Worm (Caenorhabditis elegans): ENCODE data around the gene Y41D4A.4.

Gene Y41D4A.4

ce11 chrIV:1745453-1746051 lies at the start of gene Y41D4A.4, which contains the start of gene Y41D4A.6 (continued):
- TF ChIP-seq zfp-3 (GFP tag; conservative IDR thresholded peaks at IDR 0.05) (no peak), mdl-1 (tag; optimal IDR thresholded peaks at IDR 0.05) (peak; percentile 40 to 78), nhr-6 (tag; optimal IDR thresholded peaks at IDR 0.05) (peak; percentile 73), Y48G9A.11 (GFP tag; IDR thresholded peaks at IDR 0.05) (peak; percentile 71), mdt-29 (GFP tag; IDR thresholded peaks at IDR 0.05) (no peak), D1046.2 (GFP tag; IDR thresholded peaks at IDR 0.05) (no peak), lin-1 (GFP tag; IDR thresholded peaks at IDR 0.05) (no peak), unc-130 (GFP tag; optimal IDR thresholded peaks at IDR 0.05) (peak; percentile 96), sdz-12 (GFP tag; optimal IDR thresholded peaks at IDR 0.05) (peak; percentile 53), unc-62 (GFP tag; optimal IDR thresholded peaks at IDR 0.05 in 1 of 2) (peak in 1 of 2 experiments; percentile 80), unc-62 (tag; optimal IDR thresholded peaks at IDR 0.05) (no peak), lin-38 (GFP tag; IDR thresholded peaks at IDR 0.05) (peak; percentile 98), T26A8.4 (GFP tag; IDR thresholded peaks at IDR 0.05) (0 out of 2 replicates have a peak, but pooled peaks have one; percentile 22), ces-1 (GFP tag; optimal IDR thresholded peaks at IDR 0.05) (no peak), hmg-1.1 (GFP tag; IDR thresholded peaks at IDR 0.05) (peak; percentile 76), zip-2 (tag; optimal IDR thresholded peaks at IDR 0.05) (no peak), ceh-44 (GFP tag; IDR thresholded peaks at IDR 0.05) (peak; percentile 94), dmd-9 (GFP tag; IDR thresholded peaks at IDR 0.05) (peak; percentile 30; the same call in 1 of the 2 replicates), vab-7 (GFP tag; IDR thresholded peaks at IDR 0.05) (peak; percentile 87), lim-7 (GFP tag; IDR thresholded peaks at IDR 0.05) (0 out of 2 replicates have a peak, but pooled peaks have one; percentile 48), Y5F2A.4 (GFP tag; optimal IDR thresholded peaks at IDR 0.05) (no peak), nhr-76 (tag; optimal IDR thresholded peaks at IDR 0.05) (no peak), nhr-11 (tag; optimal IDR thresholded peaks at IDR 0.05) (peak; percentile 27), spr-1 (tag; optimal IDR thresholded peaks at IDR 0.05) (peak; percentile 43), fos-1 (tag; optimal IDR thresholded peaks at IDR 0.05) (no peak), attf-4 (tag; optimal IDR thresholded peaks at IDR 0.05) (no peak), mxl-3 (GFP tag; optimal IDR thresholded peaks at IDR 0.05) (peak; percentile 91), nhr-10 (tag; optimal IDR thresholded peaks at IDR 0.05) (no peak), egl-27 (tag; optimal IDR thresholded peaks at IDR 0.05) (no peak), nhr-25 (tag; optimal IDR thresholded peaks at IDR 0.05; ENCODE audit: borderline replicate concordance, insufficient read depth) (peak; percentile 77), set-16 (GFP tag; IDR thresholded peaks at IDR 0.05) (peak; percentile 18; the same call in 1 of the 2 replicates), tra-1 (GFP tag; IDR thresholded peaks at IDR 0.05) (no peak), F37D6.2 (tag; optimal IDR thresholded peaks at IDR 0.05) (peak; percentile 54), mes-2 (tag; optimal IDR thresholded peaks at IDR 0.05; ENCODE audit: poor library complexity, severe bottlenecking) (peak; percentile 96), jun-1 (tag; optimal IDR thresholded peaks at IDR 0.05) (no peak), mep-1 (tag; optimal IDR thresholded peaks at IDR 0.05) (peak; percentile 89), zag-1 (tag; optimal IDR thresholded peaks at IDR 0.05) (no peak), hif-1 (tag; optimal IDR thresholded peaks at IDR 0.05) (peak in 1 of 2 experiments; percentile 94), ztf-11 (tag; optimal IDR thresholded peaks at IDR 0.05) (no peak), arid-1 (GFP tag; conservative IDR thresholded peaks at IDR 0.05) (peak; percentile 61), zfp-2 (tag; optimal IDR thresholded peaks at IDR 0.05) (peak; percentile 10), mxl-2 (GFP tag; conservative IDR thresholded peaks at IDR 0.05) (no peak), snpc-1.2 (GFP tag; IDR thresholded peaks at IDR 0.05) (no peak), dpl-1 (GFP tag; optimal IDR thresholded peaks at IDR 0.05) (peak; percentile 68), ctbp-1 (GFP tag; IDR thresholded peaks at IDR 0.05) (peak; percentile 61; the same call in 1 of the 2 replicates), egl-43 (GFP tag; IDR thresholded peaks at IDR 0.05) (peak; percentile 64; the same call in 1 of the 2 replicates), nhr-42 (GFP tag; IDR thresholded peaks at IDR 0.05) (peak; percentile 26; the same call in 1 of the 2 replicates), daf-16 (GFP tag; optimal IDR thresholded peaks at IDR 0.05) (no peak), daf-16 (tag; optimal IDR thresholded peaks at IDR 0.05) (peak; percentile 19), nhr-102 (tag; optimal IDR thresholded peaks at IDR 0.05) (peak; percentile 48), ceh-28 (tag; optimal IDR thresholded peaks at IDR 0.05) (no peak)
